Fruit fly (Drosophila melanogaster): ENCODE measurements around the gene Vps15.

The Vps15 gene

dm6 chr3R:9239941-9240400, 5.7 kb downstream of the Vps15 start (continued):
- TF ChIP-seq CG12104 (GFP tag; optimal IDR thresholded peaks at IDR 0.05) (no peak), Fer1 (GFP tag; optimal IDR thresholded peaks at IDR 0.05) (peak; percentile 22), ken (GFP tag; IDR thresholded peaks at IDR 0.05) (no peak), CG7839 (tag; optimal IDR thresholded peaks at IDR 0.05) (no peak), fd96Cb (tag; optimal IDR thresholded peaks at IDR 0.05) (no peak), BEAF-32 (GFP tag; optimal IDR thresholded peaks at IDR 0.05) (peak; percentile 81), BtbVII (GFP tag; optimal IDR thresholded peaks at IDR 0.05) (no peak), CG12391 (tag; optimal IDR thresholded peaks at IDR 0.05) (peak; percentile 28), CG34376 (GFP tag; optimal IDR thresholded peaks at IDR 0.05) (peak; percentile 51), CG12769 (tag; optimal IDR thresholded peaks at IDR 0.05) (no peak), CG10979 (tag; optimal IDR thresholded peaks at IDR 0.05) (peak; percentile 30), CG3407 (GFP tag; optimal IDR thresholded peaks at IDR 0.05) (no peak), Gug (GFP tag; IDR thresholded peaks at IDR 0.05) (no peak), trem (tag; optimal IDR thresholded peaks at IDR 0.05) (peak; percentile 76), jing (GFP tag; optimal IDR thresholded peaks at IDR 0.05) (no peak), CG17328 (GFP tag; IDR thresholded peaks at IDR 0.05) (no peak), z (GFP tag; IDR thresholded peaks at IDR 0.05) (no peak), CG9797 (GFP tag; optimal IDR thresholded peaks at IDR 0.05) (peak; percentile 22), CG9817 (tag; optimal IDR thresholded peaks at IDR 0.05) (no peak), CG15269 (tag; optimal IDR thresholded peaks at IDR 0.05) (no peak), psq (GFP tag; optimal IDR thresholded peaks at IDR 0.05) (no peak), CG16813 (GFP tag; IDR thresholded peaks at IDR 0.05; ENCODE audit: partially characterized antibody) (peak; percentile 79), br (optimal IDR thresholded peaks at IDR 0.05) (no peak), CG9437 (GFP tag; optimal IDR thresholded peaks at IDR 0.05) (no peak), CG32767 (GFP tag; IDR thresholded peaks at IDR 0.05) (no peak), CG16815 (GFP tag; optimal IDR thresholded peaks at IDR 0.05) (no peak), mirr (GFP tag; optimal IDR thresholded peaks at IDR 0.05) (no peak), Mad (GFP tag; optimal IDR thresholded peaks at IDR 0.05) (no peak), dimm (GFP tag; IDR thresholded peaks at IDR 0.05) (no peak), chif (GFP tag; optimal IDR thresholded peaks at IDR 0.05) (no peak), CG3065 (GFP tag; optimal IDR thresholded peaks at IDR 0.05) (no peak), Neu2 (GFP tag; optimal IDR thresholded peaks at IDR 0.05; ENCODE audit: borderline replicate concordance) (no peak), CTCF (GFP tag; optimal IDR thresholded peaks at IDR 0.05) (peak; percentile 76), CG34422 (GFP tag; IDR thresholded peaks at IDR 0.05) (peak; percentile 36; the same call in 1 of the 3 replicates), org-1 (GFP tag; optimal IDR thresholded peaks at IDR 0.05) (no peak), CG8089 (GFP tag; optimal IDR thresholded peaks at IDR 0.05) (no peak), Lpt (GFP tag; optimal IDR thresholded peaks at IDR 0.05) (no peak), CG8290 (GFP tag; optimal IDR thresholded peaks at IDR 0.05) (no peak), CG8290 (tag; optimal IDR thresholded peaks at IDR 0.05) (no peak), hkb (optimal IDR thresholded peaks at IDR 0.05) (no peak), hkb (GFP tag; IDR thresholded peaks at IDR 0.05) (no peak), CG18011 (GFP tag; optimal IDR thresholded peaks at IDR 0.05) (no peak), NC2α (GFP tag; optimal IDR thresholded peaks at IDR 0.05) (no peak), Max (GFP tag; optimal IDR thresholded peaks at IDR 0.05) (peak; percentile 21), dmrt11E (tag; optimal IDR thresholded peaks at IDR 0.05) (no peak), phol (tag; optimal IDR thresholded peaks at IDR 0.05) (peak; percentile 80), ab (GFP tag; optimal IDR thresholded peaks at IDR 0.05) (no peak), CG18599 (GFP tag; optimal IDR thresholded peaks at IDR 0.05) (no peak), CG4707 (GFP tag; optimal IDR thresholded peaks at IDR 0.05) (no peak), CG14710 (tag; optimal IDR thresholded peaks at IDR 0.05) (peak; percentile 58), knrl (GFP tag; IDR thresholded peaks at IDR 0.05; ENCODE audit: partially characterized antibody) (peak; percentile 77), onecut (GFP tag; IDR thresholded peaks at IDR 0.05) (no peak), tap (tag; optimal IDR thresholded peaks at IDR 0.05) (no peak)

Data from whole organism, embryonic.